Fruit fly (Drosophila melanogaster) whole organism, wandering third instar larva: ENCODE data around the gene CG42369.

Experiments used
- Abd-B ChIP-seq: fragments of >200 bp; optimal IDR thresholded peaks from 2 replicates; lab custom pipeline; 2017; ENCODE audit warnings: missing biosample characterization, missing genetic modification characterization
- CG32264 ChIP-seq: fragments of 200-800 bp; sonication (Bioruptor generic); optimal IDR thresholded peaks from 2 replicates; lab custom pipeline; 2016; ENCODE audit warnings: missing biosample characterization, missing genetic modification characterization
- CG9705 ChIP-seq: fragments of 200-800 bp; sonication (Bioruptor generic); optimal IDR thresholded peaks from 2 replicates; lab custom pipeline; 2018; ENCODE audit warnings: missing biosample characterization, mild to moderate bottlenecking, missing genetic modification characterization
- CrebA ChIP-seq: fragments of 200-800 bp; sonication (Bioruptor generic); optimal IDR thresholded peaks from 2 replicates; lab custom pipeline; 2016; ENCODE audit warnings: missing biosample characterization, mild to moderate bottlenecking, missing genetic modification characterization, borderline replicate concordance
- Dfd ChIP-seq: fragments of >200 bp; optimal IDR thresholded peaks from 2 replicates; lab custom pipeline; 2017; ENCODE audit warnings: missing biosample characterization, missing genetic modification characterization
- Dif ChIP-seq: fragments of 200-275, 200-300 bp; sonication (Bioruptor generic); optimal IDR thresholded peaks from 2 replicates; lab custom pipeline; 2018; ENCODE audit warnings: missing biosample characterization, missing genetic modification characterization; ENCODE audit not compliant: partially characterized antibody
- Hnf4 ChIP-seq: fragments of 200-800 bp; sonication (Bioruptor generic); optimal IDR thresholded peaks from 2 replicates; lab custom pipeline; 2016; ENCODE audit warnings: missing biosample characterization, mild to moderate bottlenecking, missing genetic modification characterization
- Hr78 ChIP-seq: fragments of >200 bp; optimal IDR thresholded peaks from 2 replicates; lab custom pipeline; 2017; ENCODE audit warnings: missing biosample characterization, missing genetic modification characterization
- Hr83 ChIP-seq: fragments of 200-300 bp; sonication (Bioruptor generic); optimal IDR thresholded peaks from 2 replicates; lab custom pipeline; 2016; ENCODE audit warnings: missing biosample characterization, mild to moderate bottlenecking, missing genetic modification characterization, moderate library complexity; ENCODE audit not compliant: poor library complexity, severe bottlenecking
- Mio ChIP-seq: sonication (Bioruptor generic); optimal IDR thresholded peaks from 2 replicates; lab custom pipeline; 2016; ENCODE audit warnings: missing biosample characterization, missing genetic modification characterization
- Myc ChIP-seq: fragments of >200 bp; optimal IDR thresholded peaks from 2 replicates; lab custom pipeline; 2017
- N ChIP-seq: fragments of >200 bp; optimal IDR thresholded peaks from 2 replicates; lab custom pipeline; 2018; ENCODE audit warnings: missing biosample characterization, missing external identifiers, missing genetic modification characterization
- OdsH ChIP-seq: fragments of 200-800 bp; sonication (Bioruptor generic); optimal IDR thresholded peaks from 2 replicates; lab custom pipeline; 2016; ENCODE audit warnings: missing biosample characterization, mild to moderate bottlenecking, missing genetic modification characterization
- Rel ChIP-seq, 2 experiments: fragments of 200-800 bp; sonication (Bioruptor generic) in 1 of 2; optimal IDR thresholded peaks; 2 replicates in 1 of 2; 3 replicates in 1 of 2; lab custom pipeline; 2016 to 2019; ENCODE audit warnings: mild to moderate bottlenecking in 2 of 2, missing biosample characterization in 2 of 2, missing genetic modification characterization in 2 of 2, moderate library complexity in 1 of 2
- br ChIP-seq: fragments of 200-800 bp; sonication (Bioruptor generic); optimal IDR thresholded peaks from 2 replicates; lab custom pipeline; 2016; ENCODE audit warnings: missing biosample characterization, missing genetic modification characterization
- brk ChIP-seq: fragments of 200-800 bp; sonication (Bioruptor generic); optimal IDR thresholded peaks from 2 replicates; lab custom pipeline; 2016; ENCODE audit warnings: missing biosample characterization, mild to moderate bottlenecking, missing genetic modification characterization
- dl ChIP-seq, 2 experiments: fragments of 175-275, 200-275 bp in 1 of 2; fragments of 200-275 bp in 1 of 2; sonication (Bioruptor generic); optimal IDR thresholded peaks; lab custom pipeline; 2018; ENCODE audit warnings: mild to moderate bottlenecking in 2 of 2, missing biosample characterization in 2 of 2, missing genetic modification characterization in 2 of 2, moderate library complexity in 2 of 2; ENCODE audit not compliant: partially characterized antibody in 2 of 2, insufficient read depth in 1 of 2
- dmrt93B ChIP-seq: fragments of 200-800 bp; sonication (Bioruptor generic); optimal IDR thresholded peaks from 2 replicates; lab custom pipeline; 2018; ENCODE audit warnings: missing biosample characterization, mild to moderate bottlenecking, missing genetic modification characterization
- foxo ChIP-seq, 2 experiments: fragments of 200-800 bp; sonication (Bioruptor generic); optimal IDR thresholded peaks; 2 replicates in 1 of 2; 3 replicates in 1 of 2; lab custom pipeline; 2016 to 2017; ENCODE audit warnings: missing biosample characterization in 2 of 2, missing genetic modification characterization in 2 of 2
- h ChIP-seq: fragments of 200-800 bp; sonication (Bioruptor generic); optimal IDR thresholded peaks from 3 replicates; lab custom pipeline; 2016; ENCODE audit warnings: missing biosample characterization, mild to moderate bottlenecking, missing genetic modification characterization
- lola ChIP-seq: fragments of >200 bp; optimal IDR thresholded peaks from 2 replicates; lab custom pipeline; 2017; ENCODE audit warnings: missing biosample characterization, missing genetic modification characterization
- pan ChIP-seq: fragments of >200 bp; optimal IDR thresholded peaks from 2 replicates; lab custom pipeline; 2017
- psq ChIP-seq: fragments of 200-800 bp; sonication (Bioruptor generic); optimal IDR thresholded peaks from 3 replicates; lab custom pipeline; 2017; ENCODE audit warnings: missing biosample characterization, mild to moderate bottlenecking, missing genetic modification characterization, moderate library complexity
- rgr ChIP-seq: fragments of 200-800 bp; sonication (Bioruptor generic); optimal IDR thresholded peaks from 3 replicates; lab custom pipeline; 2016; ENCODE audit warnings: missing biosample characterization, mild to moderate bottlenecking, missing genetic modification characterization
- sage ChIP-seq: fragments of 200-800 bp; sonication (Bioruptor generic); optimal IDR thresholded peaks from 2 replicates; lab custom pipeline; 2016; ENCODE audit warnings: missing biosample characterization, mild to moderate bottlenecking, missing genetic modification characterization
- sv ChIP-seq: fragments of 200-800 bp; sonication (Bioruptor generic); optimal IDR thresholded peaks from 3 replicates; lab custom pipeline; 2016; ENCODE audit warnings: missing biosample characterization, missing genetic modification characterization
- tai ChIP-seq: sonication (Bioruptor generic); optimal IDR thresholded peaks from 2 replicates; lab custom pipeline; 2016; ENCODE audit warnings: missing biosample characterization, missing genetic modification characterization
- usp ChIP-seq: fragments of >200 bp; optimal IDR thresholded peaks from 2 replicates; lab custom pipeline; 2017; ENCODE audit warnings: missing biosample characterization, missing genetic modification characterization

The CG42369 gene

DNA sequence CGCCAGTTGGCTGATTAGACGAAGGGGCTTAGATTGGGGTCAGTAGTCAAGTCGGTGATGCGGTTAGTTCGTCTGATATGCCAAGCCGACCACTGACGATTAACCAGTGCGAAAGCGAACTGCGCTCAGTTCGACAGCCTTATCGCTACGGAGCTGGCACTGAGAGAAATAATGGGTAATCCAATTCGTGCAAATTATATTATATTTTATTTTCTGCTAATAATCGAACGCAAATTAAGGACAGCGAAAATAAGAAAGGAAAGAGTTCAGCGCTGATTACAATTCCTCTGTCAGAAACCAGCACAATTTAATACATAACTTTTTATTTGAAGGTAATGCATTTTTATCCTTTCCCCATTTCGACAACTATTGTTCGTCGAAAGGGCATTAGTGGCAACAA is at the start of gene CG42369:
TSS of gene CG42369 (minus strand) at position 101 of the 400 bp plus-strand sequence.
- TF ChIP-seq Myc (lab: Kevin White, UChicago) = no peak
- TF ChIP-seq psq (GFP tag; lab: Kevin White, UChicago) = no peak
- no peak for TF ChIP-seq Dfd (GFP tag; lab: Kevin White, UChicago)
- no peak for TF ChIP-seq Rel (GFP tag; optimal IDR thresholded peaks at IDR 0.05; lab: Kevin White, UChicago)
- TF ChIP-seq Rel (tag; optimal IDR thresholded peaks at IDR 0.05; lab: Kevin White, UChicago) = no peak
- no peak for TF ChIP-seq Dif (GFP tag; lab: Kevin White, UChicago)
- no peak for TF ChIP-seq dmrt93B (GFP tag; lab: Kevin White, UChicago)
- TF ChIP-seq CG9705 (GFP tag; lab: Kevin White, UChicago) = no peak
- no peak for TF ChIP-seq Abd-B (GFP tag; lab: Kevin White, UChicago)
- no peak for TF ChIP-seq CG32264 (GFP tag; lab: Kevin White, UChicago)
- no peak for TF ChIP-seq br (GFP tag; lab: Kevin White, UChicago)
- no peak for TF ChIP-seq Hr83 (GFP tag; lab: Kevin White, UChicago)
- TF ChIP-seq dl (GFP tag; optimal IDR thresholded peaks at IDR 0.05; lab: Kevin White, UChicago; ENCODE audit: insufficient read depth in 1 of 2, partially characterized antibody in 2 of 2) = no peak
- no peak for TF ChIP-seq brk
- TF ChIP-seq Hnf4 (GFP tag; lab: Kevin White, UChicago) = no peak
- TF ChIP-seq usp (GFP tag; lab: Kevin White, UChicago) = no peak
- no peak for TF ChIP-seq foxo (GFP tag; optimal IDR thresholded peaks at IDR 0.05; lab: Kevin White, UChicago)
- no peak for TF ChIP-seq CrebA (GFP tag; lab: Kevin White, UChicago)
- no peak for TF ChIP-seq lola (GFP tag; lab: Kevin White, UChicago)
- TF ChIP-seq Hr78 (GFP tag; lab: Kevin White, UChicago) = no peak
- TF ChIP-seq tai (GFP tag; lab: Kevin White, UChicago) = no peak
- TF ChIP-seq, all 38 proteins: peak for 0

DNA sequence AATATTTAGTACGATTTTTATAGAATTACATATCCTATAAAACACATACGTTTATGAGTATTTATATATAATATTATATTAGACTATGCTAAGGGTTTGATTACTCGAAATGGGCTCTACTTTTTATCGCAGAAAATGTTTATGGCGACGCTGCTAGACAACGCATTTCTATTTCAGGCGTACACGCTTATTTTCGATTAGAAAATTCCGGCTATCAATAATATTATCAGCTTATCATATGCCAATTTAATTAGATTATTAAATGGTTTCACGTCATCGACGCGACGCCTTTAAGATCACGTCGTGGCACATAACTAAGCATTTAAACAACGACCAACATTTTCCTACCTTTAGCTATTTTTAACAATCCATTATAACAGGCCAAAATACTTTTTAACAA is 29.3 kb upstream of the CG42369 start:
- TF ChIP-seq rgr (GFP tag; lab: Kevin White, UChicago) (no peak), h (peak; percentile 63)

DNA sequence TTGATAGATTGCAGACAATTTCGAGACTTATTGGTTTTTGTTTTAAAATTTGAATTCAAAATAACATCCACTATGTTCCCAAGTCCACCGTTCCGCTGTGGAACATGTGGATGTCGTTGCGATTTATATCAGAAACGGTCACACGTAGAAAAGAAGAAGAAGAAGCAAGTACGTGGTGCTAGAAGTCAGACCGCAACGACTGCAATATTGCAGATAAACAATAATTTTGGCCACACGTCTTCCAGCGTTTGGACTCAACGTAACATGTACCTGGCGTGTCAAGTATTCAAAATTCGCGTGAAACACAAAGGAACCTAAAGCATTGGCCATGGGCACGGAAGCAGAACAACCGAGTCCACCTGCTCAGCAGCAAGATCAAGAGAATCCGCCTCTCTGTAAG is 27.1 kb upstream of the CG42369 start, which contains the start of gene Fic:
TSS of gene Fic (plus strand) at position 139 of the 400 bp plus-strand sequence.
- TF ChIP-seq OdsH (peak; percentile 4), sv (GFP tag; lab: Kevin White, UChicago) (no peak), Dif (GFP tag; lab: Kevin White, UChicago) (no peak), Myc (lab: Kevin White, UChicago) (peak; percentile 41)

DNA sequence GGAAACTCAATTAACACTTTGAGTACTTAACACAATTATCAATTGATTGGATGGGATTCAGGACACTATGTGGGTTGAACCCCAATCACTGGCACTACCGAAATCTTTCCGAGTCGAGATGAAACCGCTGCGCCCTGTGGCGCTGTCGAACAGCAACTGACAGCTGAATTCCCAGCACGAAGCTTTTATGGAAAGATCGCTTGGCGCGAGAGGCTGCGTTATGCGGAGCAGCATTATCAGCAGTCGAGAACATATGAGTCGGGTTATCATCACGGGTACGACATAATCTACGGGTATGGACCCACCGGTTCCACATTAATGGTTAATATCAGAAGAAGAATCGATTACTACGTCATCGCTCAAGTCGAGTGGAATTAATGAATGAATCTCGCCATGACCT is 26.1 kb upstream of the CG42369 start, which contains the start of gene Tig:
TSS of gene Tig (minus strand) at position 163 of the 400 bp plus-strand sequence.
- TF ChIP-seq Rel (GFP tag; optimal IDR thresholded peaks at IDR 0.05; lab: Kevin White, UChicago) (no peak), Rel (tag; optimal IDR thresholded peaks at IDR 0.05; lab: Kevin White, UChicago) (peak; percentile 40), usp (GFP tag; lab: Kevin White, UChicago) (no peak)

DNA sequence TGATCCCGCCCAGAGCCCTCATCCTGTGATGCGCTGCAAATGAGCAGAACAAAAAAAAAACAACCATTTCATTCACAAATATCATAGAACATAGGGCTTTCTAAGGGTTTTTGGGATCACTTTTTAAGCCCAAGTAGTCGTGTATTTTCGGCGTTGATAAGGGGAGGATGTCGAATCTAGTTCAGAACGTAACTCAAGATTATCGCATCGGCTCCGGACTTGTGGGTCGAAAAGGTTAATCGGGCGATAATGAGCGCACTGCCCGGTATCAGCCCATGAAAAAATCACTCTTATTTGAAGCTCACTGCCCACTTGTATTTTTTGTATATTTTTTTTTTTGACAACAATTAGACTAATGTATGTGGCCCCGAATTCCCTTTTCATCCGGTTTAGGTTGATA is 25.4 kb upstream of the CG42369 start:
- TF ChIP-seq h = no peak
- no peak for TF ChIP-seq N (GFP tag; lab: Kevin White, UChicago)
- no peak for TF ChIP-seq dl (GFP tag; optimal IDR thresholded peaks at IDR 0.05; lab: Kevin White, UChicago; ENCODE audit: insufficient read depth in 1 of 2, partially characterized antibody in 2 of 2)
- TF ChIP-seq Dfd (GFP tag; lab: Kevin White, UChicago) = no peak
- TF ChIP-seq sage (GFP tag; lab: Kevin White, UChicago) = no peak
- TF ChIP-seq Mio (GFP tag; lab: Kevin White, UChicago) = no peak
- TF ChIP-seq dmrt93B (GFP tag; lab: Kevin White, UChicago) = no peak
- no peak for TF ChIP-seq psq (GFP tag; lab: Kevin White, UChicago)
- TF ChIP-seq, all 38 proteins: peak for 0

DNA sequence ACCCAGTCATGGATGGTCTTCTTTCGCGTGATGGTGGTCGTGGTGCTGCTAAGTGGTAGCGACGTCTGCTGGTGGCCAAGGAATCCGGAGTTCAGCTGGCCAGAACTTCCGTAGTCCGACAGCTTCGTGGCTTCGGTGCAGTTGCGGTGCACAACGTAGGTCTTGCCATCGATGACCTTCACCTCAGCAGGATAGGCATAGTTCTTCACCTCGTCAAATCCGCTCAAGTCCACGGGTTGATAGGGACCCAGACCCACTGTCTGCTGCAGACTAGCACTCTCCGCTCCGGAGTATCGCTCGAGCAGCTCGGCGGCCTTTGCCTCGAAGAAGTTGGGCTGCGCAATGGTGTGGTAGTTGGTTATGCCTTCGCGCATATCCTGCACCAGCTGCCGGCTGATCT is 24.4 kb upstream of the CG42369 start:
- TF ChIP-seq Abd-B (GFP tag; lab: Kevin White, UChicago) (no peak), OdsH (no peak), pan (no peak), Myc (lab: Kevin White, UChicago) (no peak)
- TF ChIP-seq, all 38 proteins: peak for 0
